Worm (Caenorhabditis elegans) whole organism, L1 larva: ENCODE results near the gene F47B10.9.

Source experiments
- ama-1 ChIP-seq: fragments of 150-350 bp; optimal IDR thresholded peaks from 2 replicates; lab custom pipeline; 2014
- blmp-1 ChIP-seq: fragments of 150-350 bp; optimal IDR thresholded peaks from 2 replicates; lab custom pipeline; 2014; ENCODE audit warnings: missing biosample characterization, missing genetic modification characterization
- snpc-4 ChIP-seq: fragments of 150-350 bp; optimal IDR thresholded peaks from 2 replicates; lab custom pipeline; 2014; ENCODE audit warnings: missing biosample characterization, missing genetic modification characterization
- tlp-1 ChIP-seq: fragments of 150-350 bp; optimal IDR thresholded peaks from 2 replicates; lab custom pipeline; 2014; ENCODE audit warnings: missing biosample characterization, missing genetic modification characterization

ce11 chrX:10959136-10959535 lies 45.3 kb upstream of the F47B10.9 start, which contains the start of gene K09C8.2:
- TF ChIP-seq blmp-1 (no peak), ama-1 (lab: Kevin White, UChicago) (no peak), snpc-4 (tag; lab: Kevin White, UChicago) (no peak), tlp-1 (tag; lab: Kevin White, UChicago) (no peak)
